Fruit fly (Drosophila melanogaster) whole organism, pupa: ENCODE data around the gene msn.

Experiments used
- CG13204 ChIP-seq: fragments of 200-800 bp; sonication (Bioruptor generic); optimal IDR thresholded peaks from 2 replicates; lab custom pipeline; 2018; ENCODE audit warnings: missing biosample characterization, mild to moderate bottlenecking, missing genetic modification characterization, moderate library complexity
- CG15710 ChIP-seq: fragments of 200-800 bp; sonication (Bioruptor generic); optimal IDR thresholded peaks from 2 replicates; lab custom pipeline; 2018; ENCODE audit warnings: missing biosample characterization, mild to moderate bottlenecking, missing genetic modification characterization, moderate library complexity
- CG34367 ChIP-seq: fragments of 200-800 bp; sonication (Bioruptor generic); optimal IDR thresholded peaks from 2 replicates; lab custom pipeline; 2018; ENCODE audit warnings: missing biosample characterization, mild to moderate bottlenecking, missing genetic modification characterization
- CG4496 ChIP-seq: fragments of 200-800 bp; sonication (Bioruptor generic); IDR thresholded peaks from 3 replicates; pipeline ENCODE4 v1.3.6; 2022; ENCODE audit warnings: missing biosample characterization, missing genetic modification characterization
- CG8159 ChIP-seq: fragments of 200-800 bp; sonication (Bioruptor generic); optimal IDR thresholded peaks from 3 replicates; lab custom pipeline; 2018; ENCODE audit warnings: missing biosample characterization, mild to moderate bottlenecking, missing genetic modification characterization, moderate library complexity
- CG8301 ChIP-seq: fragments of 200-800 bp; sonication (Bioruptor generic); optimal IDR thresholded peaks from 2 replicates; lab custom pipeline; 2018; ENCODE audit warnings: missing biosample characterization, mild to moderate bottlenecking, missing genetic modification characterization
- CG9948 ChIP-seq: fragments of 200-800 bp; sonication (Bioruptor generic); optimal IDR thresholded peaks from 2 replicates; lab custom pipeline; 2018; ENCODE audit warnings: missing biosample characterization, mild to moderate bottlenecking, missing genetic modification characterization, moderate library complexity
- EcR ChIP-seq: fragments of 200-800 bp; sonication (Bioruptor generic); optimal IDR thresholded peaks from 3 replicates; lab custom pipeline; 2019; ENCODE audit warnings: missing biosample characterization, missing genetic modification characterization, mild to moderate bottlenecking, moderate library complexity, missing genetic modification reagents
- Ets98B ChIP-seq: fragments of 200-800 bp; sonication (Bioruptor generic); IDR thresholded peaks from 2 replicates; pipeline ENCODE4 v1.3.6; 2022; ENCODE audit warnings: missing biosample characterization, missing genetic modification characterization
- Pif1B ChIP-seq: fragments of 200-800 bp; sonication (Bioruptor generic); optimal IDR thresholded peaks from 3 replicates; lab custom pipeline; 2016; ENCODE audit warnings: missing biosample characterization, missing genetic modification characterization
- Snoo ChIP-seq: fragments of 200-800 bp; sonication (Bioruptor generic); optimal IDR thresholded peaks from 3 replicates; lab custom pipeline; 2017; ENCODE audit warnings: missing biosample characterization, mild to moderate bottlenecking, missing genetic modification characterization, inconsistent platforms
- fd96Ca ChIP-seq: fragments of 200-800 bp; sonication (Bioruptor generic); IDR thresholded peaks from 3 replicates; pipeline ENCODE4 v1.3.6; 2022; ENCODE audit warnings: missing biosample characterization, missing genetic modification characterization
- gl ChIP-seq: fragments of 200-800 bp; sonication (Bioruptor generic); optimal IDR thresholded peaks from 2 replicates; lab custom pipeline; 2018; ENCODE audit warnings: missing biosample characterization, mild to moderate bottlenecking, missing genetic modification characterization
- rn ChIP-seq: fragments of 200-800 bp; sonication (Bioruptor generic); IDR thresholded peaks from 2 replicates; pipeline ENCODE4 v1.3.6; 2022; ENCODE audit warnings: missing biosample characterization, missing genetic modification characterization

- TF ChIP-seq fd96Ca (GFP tag; lab: Robert Waterston, UW) (no peak), Snoo (tag; lab: Kevin White, UChicago) (no peak), CG9948 (tag; lab: Kevin White, UChicago) (no peak), CG4496 (no peak), CG13204 (GFP tag; lab: Kevin White, UChicago) (no peak), Ets98B (GFP tag; lab: Robert Waterston, UW) (no peak), rn (GFP tag; lab: Robert Waterston, UW) (no peak), Pif1B (no peak), CG8301 (tag; lab: Kevin White, UChicago) (no peak), CG15710 (tag; lab: Kevin White, UChicago) (no peak), CG34367 (tag; lab: Kevin White, UChicago) (no peak), EcR (no peak), gl (tag; lab: Kevin White, UChicago) (no peak), CG8159 (no peak)
These were observed 9.1 kb upstream of the msn start, which contains the start of gene CG16984 for dm6 chr3L:2595481-2595880.
